Worm (Caenorhabditis elegans) whole organism, L4 larva: ENCODE data around the gene ugt-43.

Source experiments
- D1046.2 ChIP-seq: fragments of 200-800 bp; sonication (Bioruptor generic); IDR thresholded peaks from 2 replicates; pipeline ENCODE4 v1.3.6; 2022; ENCODE audit warnings: missing genetic modification characterization, missing compliant biosample characterization
- F37D6.2 ChIP-seq: sonication (generic microtip); optimal IDR thresholded peaks from 2 replicates; lab custom pipeline; 2016; ENCODE audit warnings: mild to moderate bottlenecking, missing genetic modification characterization, missing compliant biosample characterization
- F44E2.7 ChIP-seq: fragments of 200-800 bp; sonication (Bioruptor generic); IDR thresholded peaks from 2 replicates; pipeline ENCODE4 v2.1.2; 2022; ENCODE audit warnings: missing genetic modification characterization, missing compliant biosample characterization
- R02D3.7 ChIP-seq: fragments of 150-350 bp; sonication (generic microtip); optimal IDR thresholded peaks from 3 replicates; lab custom pipeline; 2014; ENCODE audit warnings: missing biosample characterization, missing genetic modification characterization
- ZK337.2 ChIP-seq: fragments of 200-800 bp; sonication (Bioruptor generic); IDR thresholded peaks from 2 replicates; pipeline ENCODE4 v1.3.6; 2022; ENCODE audit warnings: missing genetic modification reagents, missing genetic modification characterization, missing compliant biosample characterization
- aha-1 ChIP-seq: fragments of 150-350 bp; peaks from one replicate; lab custom pipeline; 2014; ENCODE audit warnings: missing biosample characterization, missing genetic modification characterization
- arid-1 ChIP-seq: fragments of 200-800 bp; sonication (Bioruptor generic); conservative IDR thresholded peaks from 2 replicates; pipeline ENCODE4 v1.3.6; 2022; ENCODE audit warnings: missing genetic modification reagents, missing genetic modification characterization, missing compliant biosample characterization
- attf-4 ChIP-seq: sonication (generic microtip); optimal IDR thresholded peaks from 3 replicates; lab custom pipeline; 2017; ENCODE audit warnings: missing biosample characterization, missing genetic modification characterization
- ceh-28 ChIP-seq: fragments of 150-350 bp; optimal IDR thresholded peaks from 2 replicates; lab custom pipeline; 2014; ENCODE audit warnings: missing biosample characterization, missing genetic modification reagents, missing genetic modification characterization
- ceh-44 ChIP-seq: fragments of 200-800 bp; sonication (Bioruptor generic); IDR thresholded peaks from 2 replicates; pipeline ENCODE4 v1.3.6; 2022; ENCODE audit warnings: missing genetic modification reagents, missing genetic modification characterization, missing compliant biosample characterization
- cey-2 ChIP-seq: sonication (generic microtip); optimal IDR thresholded peaks from 3 replicates; lab custom pipeline; 2017; ENCODE audit warnings: missing genetic modification characterization, mild to moderate bottlenecking, missing compliant biosample characterization, antibody characterized with exemption, borderline replicate concordance; ENCODE audit not compliant: insufficient read depth
- ctbp-1 ChIP-seq: fragments of 200-800 bp; sonication (Bioruptor generic); IDR thresholded peaks from 2 replicates; pipeline ENCODE4 v1.3.6; 2022; ENCODE audit warnings: missing genetic modification reagents, missing genetic modification characterization, missing compliant biosample characterization
- daf-12 ChIP-seq: fragments of 150-350 bp; optimal IDR thresholded peaks from 2 replicates; lab custom pipeline; 2014; ENCODE audit warnings: missing biosample characterization, missing genetic modification reagents, missing genetic modification characterization
- daf-8 ChIP-seq: fragments of 200-800 bp; sonication (Bioruptor generic); IDR thresholded peaks from 2 replicates; pipeline ENCODE4 v1.3.6; 2022; ENCODE audit warnings: missing genetic modification characterization, missing compliant biosample characterization
- dmd-6 ChIP-seq: fragments of 200-800 bp; sonication (Bioruptor generic); IDR thresholded peaks from 2 replicates; pipeline ENCODE4 v1.3.6; 2022; ENCODE audit warnings: missing genetic modification reagents, missing genetic modification characterization, missing compliant biosample characterization
- dmd-9 ChIP-seq: fragments of 200-800 bp; sonication (Bioruptor generic); IDR thresholded peaks from 2 replicates; pipeline ENCODE4 v1.3.6; 2022; ENCODE audit warnings: missing genetic modification reagents, missing genetic modification characterization, missing compliant biosample characterization
- duxl-1 ChIP-seq: sonication (generic microtip); optimal IDR thresholded peaks from 2 replicates; lab custom pipeline; 2016; ENCODE audit warnings: mild to moderate bottlenecking, missing genetic modification characterization, moderate library complexity, missing compliant biosample characterization; ENCODE audit not compliant: poor library complexity
- dve-1 ChIP-seq: sonication (generic microtip); optimal IDR thresholded peaks from 2 replicates; lab custom pipeline; 2017; ENCODE audit warnings: antibody characterized with exemption, mild to moderate bottlenecking, missing genetic modification characterization, missing compliant biosample characterization; ENCODE audit not compliant: insufficient read depth
- egl-27 ChIP-seq: sonication (generic microtip); optimal IDR thresholded peaks from 3 replicates; lab custom pipeline; 2017; ENCODE audit warnings: missing biosample characterization, missing genetic modification reagents, missing genetic modification characterization
- hif-1 ChIP-seq, 2 experiments: sonication (generic microtip); optimal IDR thresholded peaks; 2 replicates each; lab custom pipeline; 2016 to 2017; ENCODE audit warnings: missing compliant biosample characterization in 2 of 2, missing genetic modification characterization in 2 of 2, missing genetic modification reagents in 2 of 2, missing genotype in 2 of 2, mild to moderate bottlenecking in 1 of 2
- lin-1 ChIP-seq: fragments of 200-800 bp; sonication (Bioruptor generic); IDR thresholded peaks from 2 replicates; pipeline ENCODE4 v1.3.6; 2022; ENCODE audit warnings: missing genetic modification reagents, missing genetic modification characterization, missing compliant biosample characterization
- lin-13 ChIP-seq: fragments of 150-350 bp; optimal IDR thresholded peaks from 2 replicates; lab custom pipeline; 2014; ENCODE audit warnings: missing biosample characterization, missing genetic modification reagents, missing genetic modification characterization
- lin-29 ChIP-seq: fragments of 200-800 bp; sonication (Bioruptor generic); IDR thresholded peaks from 2 replicates; pipeline ENCODE4 v1.3.6; 2022; ENCODE audit warnings: missing genetic modification reagents, missing genetic modification characterization, missing compliant biosample characterization
- lin-39 ChIP-seq: fragments of 150-350 bp; optimal IDR thresholded peaks from 2 replicates; lab custom pipeline; 2014; ENCODE audit warnings: missing biosample characterization, missing genetic modification reagents, missing genetic modification characterization
- lsy-2 ChIP-seq, 2 experiments: fragments of 150-350 bp in 1 of 2; sonication (generic microtip) in 1 of 2; optimal IDR thresholded peaks; 2 replicates each; lab custom pipeline; 2014 to 2017; ENCODE audit warnings: missing biosample characterization in 2 of 2, missing genetic modification characterization in 2 of 2
- madf-5 ChIP-seq, 2 experiments: fragments of 200-800 bp; sonication (Bioruptor generic); IDR thresholded peaks; 2 replicates each; pipeline ENCODE4 v1.3.6; 2022; ENCODE audit warnings: missing compliant biosample characterization in 2 of 2, missing genetic modification characterization in 2 of 2
- mdl-1 ChIP-seq, 2 experiments: fragments of 150-350 bp in 1 of 2; sonication (generic microtip) in 1 of 2; optimal IDR thresholded peaks; 2 replicates each; lab custom pipeline; 2014 to 2017; ENCODE audit warnings: missing biosample characterization in 2 of 2, missing genetic modification characterization in 2 of 2
- mes-2 ChIP-seq: sonication (generic microtip); optimal IDR thresholded peaks from 2 replicates; lab custom pipeline; 2016; ENCODE audit warnings: missing genotype, mild to moderate bottlenecking, missing genetic modification characterization, missing compliant biosample characterization; ENCODE audit not compliant: poor library complexity, severe bottlenecking
- nhr-102 ChIP-seq: sonication (generic microtip); optimal IDR thresholded peaks from 2 replicates; lab custom pipeline; 2016; ENCODE audit warnings: mild to moderate bottlenecking, missing genetic modification characterization, moderate library complexity, missing compliant biosample characterization
- nhr-11 ChIP-seq: fragments of 150-350 bp; optimal IDR thresholded peaks from 2 replicates; lab custom pipeline; 2014; ENCODE audit warnings: missing biosample characterization, missing genetic modification characterization
- nhr-111 ChIP-seq: fragments of 200-800 bp; sonication (Bioruptor generic); optimal IDR thresholded peaks from 2 replicates; lab custom pipeline; 2018; ENCODE audit warnings: mild to moderate bottlenecking, missing genetic modification characterization, missing compliant biosample characterization
- nhr-237 ChIP-seq: sonication (generic microtip); optimal IDR thresholded peaks from 2 replicates; lab custom pipeline; 2017; ENCODE audit warnings: missing biosample characterization, missing genetic modification characterization
- nhr-25 ChIP-seq: sonication (generic microtip); optimal IDR thresholded peaks from 2 replicates; lab custom pipeline; 2017; ENCODE audit warnings: missing genetic modification characterization, mild to moderate bottlenecking, missing compliant biosample characterization, antibody characterized with exemption, moderate library complexity, borderline replicate concordance; ENCODE audit not compliant: insufficient read depth
- nhr-77 ChIP-seq: fragments of 150-350 bp; optimal IDR thresholded peaks from 2 replicates; lab custom pipeline; 2014; ENCODE audit warnings: missing biosample characterization, missing genetic modification characterization
- php-3 ChIP-seq: fragments of 200-800 bp; sonication (Bioruptor generic); IDR thresholded peaks from 2 replicates; pipeline ENCODE4 v1.3.6; 2022; ENCODE audit warnings: missing genetic modification reagents, missing genetic modification characterization, missing compliant biosample characterization
- rbr-2 ChIP-seq: sonication (generic microtip); optimal IDR thresholded peaks from 2 replicates; lab custom pipeline; 2016; ENCODE audit warnings: missing genotype, missing genetic modification characterization, missing compliant biosample characterization
- sdz-12 ChIP-seq: fragments of 200-800 bp; sonication (Bioruptor generic); optimal IDR thresholded peaks from 2 replicates; lab custom pipeline; 2018; ENCODE audit warnings: mild to moderate bottlenecking, missing genetic modification characterization, missing compliant biosample characterization
- spr-1 ChIP-seq: sonication (generic microtip); optimal IDR thresholded peaks from 2 replicates; lab custom pipeline; 2016; ENCODE audit warnings: mild to moderate bottlenecking, missing genetic modification characterization, missing compliant biosample characterization
- tra-1 ChIP-seq: fragments of 200-800 bp; sonication (Bioruptor generic); IDR thresholded peaks from 2 replicates; pipeline ENCODE4 v1.3.6; 2022; ENCODE audit warnings: missing genetic modification reagents, missing genetic modification characterization, missing compliant biosample characterization
- unc-62 ChIP-seq, 3 experiments: fragments of 150-350 bp in 1 of 3; sonication (generic microtip); optimal IDR thresholded peaks in 2 of 3; peaks in 1 of 3; 1 replicate in 1 of 3; 2 replicates in 2 of 3; lab custom pipeline; 2014 to 2017; ENCODE audit warnings: missing biosample characterization in 3 of 3, missing genetic modification characterization in 3 of 3, missing genetic modification reagents in 3 of 3, missing genotype in 1 of 3
- ztf-7 ChIP-seq: fragments of 150-350 bp; optimal IDR thresholded peaks from 2 replicates; lab custom pipeline; 2014; ENCODE audit warnings: missing biosample characterization, missing genetic modification characterization

The ugt-43 gene

DNA sequence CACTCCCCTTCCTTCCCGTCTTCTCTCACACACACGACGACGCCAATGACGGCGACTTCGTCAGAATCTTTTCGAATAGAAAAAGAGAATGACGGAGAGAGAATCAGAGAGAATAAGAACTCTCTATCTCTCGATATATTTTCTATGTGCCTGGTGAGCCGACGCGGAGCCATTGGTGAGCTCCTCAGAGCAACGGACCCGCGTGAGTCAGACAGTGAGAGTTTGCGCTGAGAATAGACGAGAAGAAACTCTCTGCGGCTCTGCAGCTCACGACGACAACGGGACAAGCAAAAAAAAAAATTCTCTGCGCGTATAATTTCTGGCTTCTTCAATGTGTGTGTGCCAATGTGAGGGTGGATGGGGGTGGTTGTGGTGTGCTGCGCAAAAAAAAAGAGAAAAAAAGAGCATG is 35.6 kb downstream of the ugt-43 start (continued):
- peak; percentile 48; the same call in 1 of the 2 replicates for TF ChIP-seq tra-1 (GFP tag; lab: Robert Waterston, UW)

DNA sequence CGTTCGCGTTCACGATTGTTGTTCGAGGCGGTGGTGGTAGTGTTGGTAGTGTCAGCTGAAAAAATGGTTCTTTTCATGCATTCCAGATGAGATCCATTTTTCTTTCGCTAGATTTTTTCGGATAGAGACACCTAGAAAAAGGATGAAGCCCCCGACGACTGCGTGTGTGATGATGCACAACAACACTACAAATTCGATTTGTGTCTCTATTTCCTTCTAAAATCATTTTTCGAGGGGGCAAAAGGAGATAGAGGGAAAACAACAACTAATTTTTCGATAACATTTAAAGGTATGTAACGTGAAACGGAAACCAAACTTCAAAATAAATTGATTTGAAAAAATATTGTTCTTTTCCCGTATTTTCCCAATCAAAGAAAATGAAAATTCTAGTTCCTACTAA is 36.1 kb downstream of the ugt-43 start:
- no peak for TF ChIP-seq egl-27 (tag; lab: Kevin White, UChicago)
- no peak for TF ChIP-seq php-3 (GFP tag; lab: Robert Waterston, UW)
- TF ChIP-seq ZK337.2 (GFP tag; lab: Robert Waterston, UW): no peak
- no peak for TF ChIP-seq F37D6.2 (tag; lab: Kevin White, UChicago)
- no peak for TF ChIP-seq daf-8 (GFP tag; lab: Robert Waterston, UW)
- no peak for TF ChIP-seq ceh-28 (tag; lab: Kevin White, UChicago)
- no peak for TF ChIP-seq cey-2 (tag; lab: Kevin White, UChicago)
- TF ChIP-seq arid-1: no peak
- TF ChIP-seq spr-1 (tag; lab: Kevin White, UChicago): no peak
- no peak for TF ChIP-seq nhr-237

ce11 chrIV:10501550-10502240 is 37.3 kb downstream of the ugt-43 start, which contains the start of gene tax-6:
Gene tax-6 (minus strand): TSS chrIV:10501600.
- TF ChIP-seq cey-2 (tag; lab: Kevin White, UChicago) (no peak), aha-1 (tag; lab: Kevin White, UChicago) (peak; percentile 91)

ce11 chrIV:10502345-10502744 is 38.0 kb downstream of the ugt-43 start:
- TF ChIP-seq lin-13 (GFP tag; lab: Kevin White, UChicago): no peak
- no peak for TF ChIP-seq duxl-1 (tag; lab: Kevin White, UChicago)
- TF ChIP-seq nhr-102 (tag; lab: Kevin White, UChicago): peak; percentile 16
- TF ChIP-seq nhr-25 (tag; lab: Kevin White, UChicago): no peak
- no peak for TF ChIP-seq nhr-111 (GFP tag; lab: Kevin White, UChicago)
- no peak for TF ChIP-seq madf-5 (GFP tag; IDR thresholded peaks at IDR 0.05; lab: Robert Waterston, UW)
- TF ChIP-seq unc-62 (GFP tag; optimal IDR thresholded peaks at IDR 0.05 in 1 of 2; lab: Kevin White, UChicago): no peak
- TF ChIP-seq unc-62 (tag; optimal IDR thresholded peaks at IDR 0.05; lab: Kevin White, UChicago): no peak
- peak; percentile 95 for TF ChIP-seq dve-1 (tag; lab: Kevin White, UChicago)
- peak; percentile 64 for TF ChIP-seq nhr-11 (tag; lab: Kevin White, UChicago)
- no peak for TF ChIP-seq nhr-237
- TF ChIP-seq daf-12: no peak
- no peak for TF ChIP-seq D1046.2
- TF ChIP-seq R02D3.7 (tag; lab: Kevin White, UChicago): no peak
- TF ChIP-seq spr-1 (tag; lab: Kevin White, UChicago): no peak
- 0 out of 2 replicates have a peak, but pooled peaks have one; percentile 20 for TF ChIP-seq lin-1 (GFP tag; lab: Robert Waterston, UW)
- peak; percentile 55; the same call in 1 of the 2 replicates for TF ChIP-seq php-3 (GFP tag; lab: Robert Waterston, UW)
- no peak for TF ChIP-seq rbr-2
- no peak for TF ChIP-seq ZK337.2 (GFP tag; lab: Robert Waterston, UW)
- no peak for TF ChIP-seq dmd-9 (GFP tag; lab: Robert Waterston, UW)
- no peak for TF ChIP-seq ceh-44 (GFP tag; lab: Robert Waterston, UW)
- no peak for TF ChIP-seq sdz-12 (GFP tag; lab: Kevin White, UChicago)
- TF ChIP-seq cey-2 (tag; lab: Kevin White, UChicago): no peak
- TF ChIP-seq mdl-1 (tag; optimal IDR thresholded peaks at IDR 0.05; lab: Kevin White, UChicago): peak in 1 of 2 experiments; percentile 60
- TF ChIP-seq ztf-7 (tag; lab: Kevin White, UChicago): no peak
- peak; percentile 86 for TF ChIP-seq nhr-77 (tag; lab: Kevin White, UChicago)
- peak in 1 of 2 experiments; percentile 63 for TF ChIP-seq lsy-2 (tag; optimal IDR thresholded peaks at IDR 0.05; lab: Kevin White, UChicago)
- no peak for TF ChIP-seq ceh-28 (tag; lab: Kevin White, UChicago)
- TF ChIP-seq ctbp-1 (GFP tag; lab: Robert Waterston, UW): no peak
- TF ChIP-seq attf-4: no peak
- TF ChIP-seq F44E2.7: no peak
- TF ChIP-seq lin-39 (tag; lab: Kevin White, UChicago): no peak
- peak in 1 of 2 experiments; percentile 84 for TF ChIP-seq hif-1 (tag; optimal IDR thresholded peaks at IDR 0.05; lab: Kevin White, UChicago)
- TF ChIP-seq lin-29 (GFP tag; lab: Robert Waterston, UW): no peak
- TF ChIP-seq dmd-6: peak; percentile 84
- peak; percentile 89 for TF ChIP-seq aha-1 (tag; lab: Kevin White, UChicago)
- peak; percentile 74 for TF ChIP-seq mes-2 (tag; lab: Kevin White, UChicago)
